Fruit fly (Drosophila melanogaster): ENCODE data around the gene Cht2.

dm6 chr3L:1735603-1736002 lies 20.1 kb downstream of the Cht2 start, which contains the start of gene Oseg4:
- TF ChIP-seq tj (GFP tag; optimal IDR thresholded peaks at IDR 0.05) (no peak), Hr96 (GFP tag; optimal IDR thresholded peaks at IDR 0.05) (no peak), ovo (GFP tag; optimal IDR thresholded peaks at IDR 0.05) (no peak), CG33017 (tag; optimal IDR thresholded peaks at IDR 0.05) (no peak), CG14711 (tag; optimal IDR thresholded peaks at IDR 0.05) (no peak), bab1 (GFP tag; optimal IDR thresholded peaks at IDR 0.05) (no peak), cic (GFP tag; optimal IDR thresholded peaks at IDR 0.05) (no peak), Mnt (GFP tag; optimal IDR thresholded peaks at IDR 0.05) (no peak)
